Worm (Caenorhabditis elegans): Measurements from ENCODE around the gene Y77E11A.23.

- TF ChIP-seq med-1 (GFP tag; optimal IDR thresholded peaks at IDR 0.05; ENCODE audit: insufficient read depth) (no peak), flt-1 (GFP tag; IDR thresholded peaks at IDR 0.05) (no peak), klf-2 (GFP tag; conservative IDR thresholded peaks at IDR 0.05) (no peak), ztf-29 (GFP tag; IDR thresholded peaks at IDR 0.05) (no peak), ref-1 (GFP tag; conservative IDR thresholded peaks at IDR 0.05) (no peak), tab-1 (GFP tag; IDR thresholded peaks at IDR 0.05) (no peak), T22C8.4 (GFP tag; IDR thresholded peaks at IDR 0.05) (no peak), cog-1 (tag; optimal IDR thresholded peaks at IDR 0.05) (no peak)
Observed at ce11 chrIV:1460686-1461085, 30.5 kb upstream of the Y77E11A.23 start, which contains the start of gene col-106.

Data from whole organism, midembryonic.